In genomic region chrIII:12613138-12613915, ce11 we compare ENCODE assay signal across 5 worm cellular contexts.
TF ChIP-seq lines count a peak whose summit lies in the region.

No protein-coding gene starts in this region.

TF ChIP-seq in whole organism, L1 larva, 84 proteins besides CTCF, POLR2A, EP300 and RAD21 (continues in another document):
- TF ChIP-seq irx-1 (tag; optimal IDR thresholded peaks at IDR 0.05; lab: Kevin White, UChicago) (no peak), ceh-63 (GFP tag; optimal IDR thresholded peaks at IDR 0.05; lab: Kevin White, UChicago) (no peak), hpl-2 (GFP tag; optimal IDR thresholded peaks at IDR 0.05; lab: Kevin White, UChicago) (no peak), egl-27 (tag; optimal IDR thresholded peaks at IDR 0.05; lab: Kevin White, UChicago) (no peak), lin-35 (GFP tag; optimal IDR thresholded peaks at IDR 0.05; lab: Kevin White, UChicago) (no peak), nhr-28 (tag; optimal IDR thresholded peaks at IDR 0.05; lab: Kevin White, UChicago) (no peak), unc-130 (tag; optimal IDR thresholded peaks at IDR 0.05; lab: Kevin White, UChicago) (no peak), ceh-8 (GFP tag; optimal IDR thresholded peaks at IDR 0.05; lab: Kevin White, UChicago) (no peak), lin-39 (tag; optimal IDR thresholded peaks at IDR 0.05; lab: Kevin White, UChicago) (no peak), nhr-90 (tag; optimal IDR thresholded peaks at IDR 0.05; lab: Kevin White, UChicago; ENCODE audit: poor library complexity) (peak; percentile 4), Y116A8C.19 (tag; optimal IDR thresholded peaks at IDR 0.05; lab: Kevin White, UChicago; ENCODE audit: borderline replicate concordance) (no peak), ztf-11 (tag; optimal IDR thresholded peaks at IDR 0.05; lab: Kevin White, UChicago) (peak in 1 of 2 experiments; percentile 40), skn-1 (tag; optimal IDR thresholded peaks at IDR 0.05; lab: Kevin White, UChicago) (no peak), mef-2 (tag; optimal IDR thresholded peaks at IDR 0.05; lab: Kevin White, UChicago) (peak; percentile 2), aha-1 (tag; optimal IDR thresholded peaks at IDR 0.05; lab: Kevin White, UChicago) (no peak), fkh-4 (tag; optimal IDR thresholded peaks at IDR 0.05; lab: Kevin White, UChicago; ENCODE audit: borderline replicate concordance) (no peak), ces-1 (GFP tag; optimal IDR thresholded peaks at IDR 0.05; lab: Kevin White, UChicago) (no peak), fkh-10 (GFP tag; optimal IDR thresholded peaks at IDR 0.05; lab: Kevin White, UChicago) (no peak)

TF ChIP-seq in whole organism, L3 larva, 47 proteins besides CTCF, POLR2A, EP300 and RAD21:
- peak; percentile 33 for TF ChIP-seq nfya-1 (tag; optimal IDR thresholded peaks at IDR 0.05; lab: Kevin White, UChicago; ENCODE audit: insufficient read depth)
- TF ChIP-seq snpc-4 (tag; optimal IDR thresholded peaks at IDR 0.05; lab: Kevin White, UChicago) = no peak
- TF ChIP-seq pha-4 (tag; optimal IDR thresholded peaks at IDR 0.05; lab: Kevin White, UChicago) = peak; percentile 52

TF ChIP-seq in whole organism, early embryonic, 17 proteins besides CTCF, POLR2A, EP300 and RAD21:
- peak; percentile 77 for TF ChIP-seq hmg-4 (GFP tag; optimal IDR thresholded peaks at IDR 0.05; lab: Kevin White, UChicago)
- TF ChIP-seq F13C5.2 (tag; optimal IDR thresholded peaks at IDR 0.05; lab: Kevin White, UChicago) = peak; percentile 9
- TF ChIP-seq B0310.2 (tag; optimal IDR thresholded peaks at IDR 0.05; lab: Kevin White, UChicago) = peak; percentile 31
- 0 out of 2 replicates have a peak, but pooled peaks have one; percentile 1 for TF ChIP-seq flt-1 (GFP tag; IDR thresholded peaks at IDR 0.05; lab: Robert Waterston, UW)
- peak; percentile 12 for TF ChIP-seq hmbx-1 (tag; optimal IDR thresholded peaks at IDR 0.05; lab: Kevin White, UChicago)
- TF ChIP-seq scrt-1 (GFP tag; IDR thresholded peaks at IDR 0.05; lab: Robert Waterston, UW) = peak; percentile 8; the same call in 1 of the 2 replicates
- no peak for TF ChIP-seq hnd-1 (tag; optimal IDR thresholded peaks at IDR 0.05; lab: Kevin White, UChicago)
- no peak for TF ChIP-seq ceh-13 (GFP tag; optimal IDR thresholded peaks at IDR 0.05; lab: Kevin White, UChicago)
- peak; percentile 61; the same call in 1 of the 2 replicates for TF ChIP-seq sea-1 (GFP tag; conservative IDR thresholded peaks at IDR 0.05; lab: Robert Waterston, UW)
- TF ChIP-seq tbx-11 (GFP tag; IDR thresholded peaks at IDR 0.05; lab: Robert Waterston, UW) = no peak

TF ChIP-seq in whole organism, midembryonic, 9 proteins besides CTCF, POLR2A, EP300 and RAD21:
- TF ChIP-seq ztf-23 (GFP tag; IDR thresholded peaks at IDR 0.05; lab: Robert Waterston, UW) = peak; percentile 56; the same call in 1 of the 2 replicates
- TF ChIP-seq klf-2 (GFP tag; conservative IDR thresholded peaks at IDR 0.05; lab: Robert Waterston, UW) = 0 out of 2 replicates have a peak, but pooled peaks have one; percentile 27
- TF ChIP-seq T22C8.4 (GFP tag; IDR thresholded peaks at IDR 0.05; lab: Robert Waterston, UW) = no peak
- no peak for TF ChIP-seq ztf-29 (GFP tag; IDR thresholded peaks at IDR 0.05; lab: Robert Waterston, UW)
- TF ChIP-seq tab-1 (GFP tag; IDR thresholded peaks at IDR 0.05; lab: Robert Waterston, UW) = 0 out of 2 replicates have a peak, but pooled peaks have one; percentile 31
- no peak for TF ChIP-seq ref-1 (GFP tag; conservative IDR thresholded peaks at IDR 0.05; lab: Robert Waterston, UW)
- TF ChIP-seq cog-1 (tag; optimal IDR thresholded peaks at IDR 0.05; lab: Kevin White, UChicago) = peak; percentile 28
- peak; percentile 60; the same call in 1 of the 2 replicates for TF ChIP-seq flt-1 (GFP tag; IDR thresholded peaks at IDR 0.05; lab: Robert Waterston, UW)
- TF ChIP-seq med-1 (GFP tag; optimal IDR thresholded peaks at IDR 0.05; lab: Kevin White, UChicago; ENCODE audit: insufficient read depth) = no peak

TF ChIP-seq in whole organism, young adult, 124 proteins besides CTCF, POLR2A, EP300 and RAD21:
- TF ChIP-seq ama-1 (optimal IDR thresholded peaks at IDR 0.05; lab: Kevin White, UChicago) (no peak), ama-1 (GFP tag; optimal IDR thresholded peaks at IDR 0.05; lab: Kevin White, UChicago) (no peak), nfya-2 (GFP tag; IDR thresholded peaks at IDR 0.05; lab: Robert Waterston, UW) (0 out of 2 replicates have a peak, but pooled peaks have one; percentile 3), ztf-25 (GFP tag; IDR thresholded peaks at IDR 0.05; lab: Robert Waterston, UW) (0 out of 2 replicates have a peak, but pooled peaks have one; percentile 54), somi-1 (GFP tag; optimal IDR thresholded peaks at IDR 0.05; lab: Kevin White, UChicago) (no peak), lsy-27 (tag; optimal IDR thresholded peaks at IDR 0.05; lab: Kevin White, UChicago; ENCODE audit: borderline replicate concordance, insufficient read depth) (no peak), F55B11.4 (tag; optimal IDR thresholded peaks at IDR 0.05; lab: Kevin White, UChicago; ENCODE audit: borderline replicate concordance, insufficient read depth) (no peak), tbx-9 (tag; optimal IDR thresholded peaks at IDR 0.05; lab: Kevin White, UChicago; ENCODE audit: borderline replicate concordance) (no peak), lin-40 (tag; optimal IDR thresholded peaks at IDR 0.05; lab: Kevin White, UChicago) (no peak), ztf-3 (GFP tag; optimal IDR thresholded peaks at IDR 0.05; lab: Kevin White, UChicago) (no peak), let-607 (tag; optimal IDR thresholded peaks at IDR 0.05; lab: Kevin White, UChicago) (no peak), nfya-1 (tag; optimal IDR thresholded peaks at IDR 0.05; lab: Kevin White, UChicago; ENCODE audit: borderline replicate concordance, insufficient read depth) (no peak), fkh-3 (tag; optimal IDR thresholded peaks at IDR 0.05; lab: Kevin White, UChicago) (no peak), B0261.1 (tag; optimal IDR thresholded peaks at IDR 0.05; lab: Kevin White, UChicago) (no peak), cebp-1 (GFP tag; IDR thresholded peaks at IDR 0.05; lab: Robert Waterston, UW) (no peak), cebp-1 (tag; optimal IDR thresholded peaks at IDR 0.05; lab: Kevin White, UChicago) (peak; percentile 21), T26A5.8 (tag; optimal IDR thresholded peaks at IDR 0.05; lab: Kevin White, UChicago) (no peak), bed-1 (GFP tag; IDR thresholded peaks at IDR 0.05; lab: Robert Waterston, UW) (no peak), F39B2.1 (GFP tag; IDR thresholded peaks at IDR 0.05; lab: Robert Waterston, UW) (no peak), cebp-2 (GFP tag; IDR thresholded peaks at IDR 0.05; lab: Robert Waterston, UW) (0 out of 2 replicates have a peak, but pooled peaks have one; percentile 34), Y53G8AR.9 (GFP tag; conservative IDR thresholded peaks at IDR 0.05; lab: Robert Waterston, UW) (no peak), zfh-2 (GFP tag; conservative IDR thresholded peaks at IDR 0.05; lab: Robert Waterston, UW) (peak; percentile 58; the same call in 1 of the 2 replicates), ztf-6 (GFP tag; IDR thresholded peaks at IDR 0.05; lab: Robert Waterston, UW) (no peak)

Comparison
In these comparisons a context has a peak if more than half of its experiments do, and no peak if none do; other contexts are left out.
1. Of the 8 proteins assayed by ChIP-seq in both whole organism, young adult and whole organism, L1 larva: peak only in whole organism, young adult: none; only in whole organism, L1 larva: ama-1 and nhr-90; in both: none; in neither: 5; mixed calls (peak in some experiments, not most) for 1.